Worm (Caenorhabditis elegans) whole organism, L2 larva: ENCODE measurements around the gene F54D12.7.

Experiments used
- ama-1 ChIP-seq: fragments of 150-350 bp; optimal IDR thresholded peaks from 2 replicates; lab custom pipeline; 2018; ENCODE audit warnings: inconsistent platforms
- egl-27 ChIP-seq: sonication (generic microtip); optimal IDR thresholded peaks from 3 replicates; lab custom pipeline; 2017; ENCODE audit warnings: missing biosample characterization, missing genetic modification reagents, missing genetic modification characterization
- elt-1 ChIP-seq: fragments of 150-350 bp; optimal IDR thresholded peaks from 2 replicates; lab custom pipeline; 2014; ENCODE audit warnings: missing biosample characterization, missing genetic modification characterization
- elt-3 ChIP-seq: sonication (generic microtip); optimal IDR thresholded peaks from 2 replicates; lab custom pipeline; 2017; ENCODE audit warnings: missing biosample characterization, missing genetic modification characterization
- lin-13 ChIP-seq: fragments of 150-350 bp; optimal IDR thresholded peaks from 2 replicates; lab custom pipeline; 2014; ENCODE audit warnings: missing biosample characterization, missing genetic modification reagents, missing genetic modification characterization
- mab-5 ChIP-seq: fragments of 150-350 bp; optimal IDR thresholded peaks from 2 replicates; lab custom pipeline; 2014; ENCODE audit warnings: missing biosample characterization, missing genetic modification characterization
- mdl-1 ChIP-seq, 2 experiments: fragments of 150-350 bp in 1 of 2; sonication (generic microtip) in 1 of 2; optimal IDR thresholded peaks; 2 replicates each; lab custom pipeline; 2017; ENCODE audit warnings: missing biosample characterization in 2 of 2, missing genetic modification characterization in 2 of 2
- nhr-25 ChIP-seq: fragments of 150-350 bp; sonication (generic microtip); optimal IDR thresholded peaks from 3 replicates; lab custom pipeline; 2014; ENCODE audit warnings: missing biosample characterization, missing genetic modification characterization
- sem-4 ChIP-seq: fragments of 150-350 bp; optimal IDR thresholded peaks from 2 replicates; lab custom pipeline; 2014; ENCODE audit warnings: missing biosample characterization, missing genetic modification reagents, missing genetic modification characterization
- ztf-1 ChIP-seq: fragments of 200-800 bp; sonication (Bioruptor generic); conservative IDR thresholded peaks from 2 replicates; pipeline ENCODE4 v1.3.6; 2022; ENCODE audit warnings: missing genetic modification characterization, missing compliant biosample characterization

- TF ChIP-seq elt-1 (no peak), sem-4 (tag; lab: Kevin White, UChicago) (no peak), elt-3 (no peak), egl-27 (tag; lab: Kevin White, UChicago) (no peak), ztf-1 (no peak), lin-13 (GFP tag; lab: Kevin White, UChicago) (no peak), ama-1 (no peak), mab-5 (no peak), nhr-25 (tag; lab: Kevin White, UChicago) (no peak), mdl-1 (tag; optimal IDR thresholded peaks at IDR 0.05; lab: Kevin White, UChicago) (no peak)
Observed at ce11 chrII:1357262-1357661, 27.9 kb downstream of the F54D12.7 start.
